Fruit fly (Drosophila melanogaster): ENCODE data around the gene COX5A.

DNA sequence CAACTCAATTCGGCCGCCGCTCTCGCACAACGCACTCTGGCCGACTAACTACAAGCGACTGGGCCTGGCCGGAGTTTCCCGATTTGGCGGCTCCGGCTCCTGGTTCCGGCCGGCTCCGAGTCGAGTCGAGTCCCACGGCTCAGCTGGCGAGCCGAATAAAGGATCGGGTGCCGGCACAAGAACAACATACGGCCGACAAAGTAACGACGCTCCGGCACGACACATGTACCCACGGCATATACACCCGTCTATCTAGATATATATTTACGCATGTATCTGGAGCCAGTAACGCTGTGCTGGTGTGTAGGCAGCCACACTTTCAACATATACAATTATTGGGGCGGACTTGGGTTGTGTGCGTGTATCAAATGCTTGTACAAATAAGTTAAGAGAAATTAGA, 47.7 kb upstream of the COX5A start:
- no peak for TF ChIP-seq bab1 (GFP tag; optimal IDR thresholded peaks at IDR 0.05)
- no peak for TF ChIP-seq cic (GFP tag; optimal IDR thresholded peaks at IDR 0.05)
- TF ChIP-seq toe (GFP tag; optimal IDR thresholded peaks at IDR 0.05) = no peak

Measured in whole organism, adult.